Fruit fly (Drosophila melanogaster) whole organism, embryonic: Measurements from ENCODE around the gene CG31178.

Source experiments
- CG10267 ChIP-seq: fragments of 200-800 bp; sonication (Bioruptor generic); optimal IDR thresholded peaks from 2 replicates; lab custom pipeline; 2018; ENCODE audit warnings: missing biosample characterization, mild to moderate bottlenecking, missing genetic modification characterization, moderate library complexity
- CG10565 ChIP-seq: fragments of 200-800 bp; sonication (Bioruptor generic); optimal IDR thresholded peaks from 3 replicates; lab custom pipeline; 2016; ENCODE audit warnings: missing biosample characterization, mild to moderate bottlenecking, missing genetic modification characterization
- CG11247 ChIP-seq: fragments of 200-800 bp; sonication (Bioruptor generic); IDR thresholded peaks from 2 replicates; pipeline ENCODE4 v1.3.6; 2022; ENCODE audit warnings: missing biosample characterization, missing genetic modification characterization
- CG13287 ChIP-seq: fragments of 200-800 bp; sonication (Bioruptor generic); IDR thresholded peaks from 2 replicates; pipeline ENCODE4 v1.3.6; 2022; ENCODE audit warnings: missing biosample characterization, missing genetic modification characterization; ENCODE audit not compliant: partially characterized antibody
- CG13296 ChIP-seq: fragments of 200-800 bp; sonication (Bioruptor generic); optimal IDR thresholded peaks from 3 replicates; lab custom pipeline; 2018; ENCODE audit warnings: missing biosample characterization, mild to moderate bottlenecking, missing genetic modification characterization
- CG14667 ChIP-seq: fragments of 200-800 bp; sonication (Bioruptor generic); IDR thresholded peaks from 2 replicates; pipeline ENCODE4 v1.3.6; 2022; ENCODE audit warnings: missing biosample characterization, missing genetic modification characterization
- CG14710 ChIP-seq: fragments of 200-800 bp; sonication (Bioruptor generic); optimal IDR thresholded peaks from 3 replicates; lab custom pipeline; 2019; ENCODE audit warnings: missing biosample characterization, mild to moderate bottlenecking, missing genetic modification characterization, moderate library complexity
- CG16813 ChIP-seq: fragments of 200-800 bp; sonication (Bioruptor generic); IDR thresholded peaks from 3 replicates; pipeline ENCODE4 v1.3.6; 2022; ENCODE audit warnings: missing biosample characterization, missing genetic modification characterization; ENCODE audit not compliant: partially characterized antibody
- CG18619 ChIP-seq: fragments of 200-800 bp; sonication (Bioruptor generic); optimal IDR thresholded peaks from 3 replicates; lab custom pipeline; 2017; ENCODE audit warnings: missing biosample characterization, mild to moderate bottlenecking, missing genetic modification characterization
- CG18764 ChIP-seq: fragments of 200-800 bp; sonication (Bioruptor generic); optimal IDR thresholded peaks from 3 replicates; lab custom pipeline; 2016; ENCODE audit warnings: missing biosample characterization, missing genetic modification characterization
- CG2120 ChIP-seq: fragments of 200-800 bp; sonication (Bioruptor generic); optimal IDR thresholded peaks from 3 replicates; lab custom pipeline; 2016; ENCODE audit warnings: missing biosample characterization, missing genetic modification characterization
- CG2678 ChIP-seq: fragments of 200-800 bp; sonication (Bioruptor generic); optimal IDR thresholded peaks from 3 replicates; lab custom pipeline; 2019; ENCODE audit warnings: missing biosample characterization, mild to moderate bottlenecking, missing genetic modification characterization, moderate library complexity
- CG2889 ChIP-seq: fragments of 200-800 bp; sonication (Bioruptor generic); IDR thresholded peaks from 3 replicates; pipeline ENCODE4 v1.3.6; 2022; ENCODE audit warnings: missing biosample characterization, missing genetic modification characterization
- CG3281 ChIP-seq: fragments of 200-800 bp; sonication (Bioruptor generic); optimal IDR thresholded peaks from 3 replicates; lab custom pipeline; 2017; ENCODE audit warnings: missing biosample characterization, mild to moderate bottlenecking, missing genetic modification characterization
- CG3407 ChIP-seq: fragments of 200-800 bp; sonication (Bioruptor generic); optimal IDR thresholded peaks from 2 replicates; lab custom pipeline; 2018; ENCODE audit warnings: missing biosample characterization, mild to moderate bottlenecking, missing genetic modification characterization
- CG3847 ChIP-seq: fragments of 200-800 bp; sonication (Bioruptor generic); IDR thresholded peaks from 2 replicates; pipeline ENCODE4 v1.3.6; 2022; ENCODE audit warnings: missing biosample characterization, missing genetic modification characterization
- CG4854 ChIP-seq: fragments of 200-800 bp; sonication (Bioruptor generic); optimal IDR thresholded peaks from 2 replicates; lab custom pipeline; 2016; ENCODE audit warnings: missing biosample characterization, missing genetic modification characterization, inconsistent platforms
- CG6654 ChIP-seq: fragments of 200-800 bp; sonication (Bioruptor generic); optimal IDR thresholded peaks from 2 replicates; lab custom pipeline; 2017; ENCODE audit warnings: missing biosample characterization, mild to moderate bottlenecking, missing genetic modification characterization
- CG6791 ChIP-seq: fragments of 200-800 bp; sonication (Bioruptor generic); IDR thresholded peaks from 3 replicates; pipeline ENCODE4 v1.3.6; 2022; ENCODE audit warnings: missing biosample characterization, missing genetic modification characterization; ENCODE audit not compliant: partially characterized antibody
- CG7745 ChIP-seq: fragments of 200-800 bp; sonication (Bioruptor generic); optimal IDR thresholded peaks from 2 replicates; lab custom pipeline; 2018; ENCODE audit warnings: missing biosample characterization, mild to moderate bottlenecking, missing genetic modification characterization, moderate library complexity
- CG7839 ChIP-seq: fragments of 200-800 bp; sonication (Bioruptor generic); optimal IDR thresholded peaks from 3 replicates; lab custom pipeline; 2018; ENCODE audit warnings: missing biosample characterization, mild to moderate bottlenecking, missing genetic modification characterization, moderate library complexity
- CG8944 ChIP-seq: fragments of 200-800 bp; sonication (Bioruptor generic); optimal IDR thresholded peaks from 3 replicates; lab custom pipeline; 2016; ENCODE audit warnings: missing biosample characterization, missing genetic modification characterization
- CG9609 ChIP-seq: fragments of 200-800 bp; sonication (Bioruptor generic); optimal IDR thresholded peaks from 3 replicates; lab custom pipeline; 2016; ENCODE audit warnings: missing biosample characterization, missing genetic modification characterization
- Dip2 ChIP-seq: fragments of 200-800 bp; sonication (Bioruptor generic); IDR thresholded peaks from 2 replicates; pipeline ENCODE4 v1.3.6; 2022; ENCODE audit warnings: missing biosample characterization, missing genetic modification characterization
- Dll ChIP-seq: fragments of 200-800 bp; sonication (Bioruptor generic); IDR thresholded peaks from 4 replicates; pipeline ENCODE4 v1.3.6; 2022; ENCODE audit warnings: missing biosample characterization, missing genetic modification characterization; ENCODE audit not compliant: partially characterized antibody
- Dp ChIP-seq: fragments of 200-800 bp; sonication (Bioruptor generic); optimal IDR thresholded peaks from 2 replicates; lab custom pipeline; 2018; ENCODE audit warnings: missing biosample characterization, mild to moderate bottlenecking, missing genetic modification characterization, moderate library complexity
- Drgx ChIP-seq: fragments of 200-800 bp; sonication (Bioruptor generic); IDR thresholded peaks from 2 replicates; pipeline ENCODE4 v1.3.6; 2022; ENCODE audit warnings: missing biosample characterization, missing genetic modification characterization
- ERR ChIP-seq: fragments of 200-800 bp; sonication (Bioruptor generic); optimal IDR thresholded peaks from 2 replicates; lab custom pipeline; 2016; ENCODE audit warnings: missing biosample characterization, missing genetic modification characterization
- Meics ChIP-seq: fragments of 200-800 bp; sonication (Bioruptor generic); optimal IDR thresholded peaks from 2 replicates; lab custom pipeline; 2017; ENCODE audit warnings: missing biosample characterization, mild to moderate bottlenecking, missing genetic modification characterization
- Neu2 ChIP-seq: fragments of 200-800 bp; sonication (Bioruptor generic); optimal IDR thresholded peaks from 3 replicates; lab custom pipeline; 2016; ENCODE audit warnings: missing biosample characterization, missing genetic modification characterization, borderline replicate concordance
- Rfx ChIP-seq: fragments of 200-800 bp; sonication (Bioruptor generic); IDR thresholded peaks from 2 replicates; pipeline ENCODE4 v1.3.6; 2022; ENCODE audit warnings: missing biosample characterization, missing genetic modification characterization
- Scr ChIP-seq: fragments of 200-800 bp; sonication (Bioruptor generic); IDR thresholded peaks from 2 replicates; pipeline ENCODE4 v1.3.6; 2022; ENCODE audit warnings: missing biosample characterization, missing genetic modification characterization; ENCODE audit not compliant: partially characterized antibody
- ase ChIP-seq: fragments of 200-800 bp; sonication (Bioruptor generic); IDR thresholded peaks from 3 replicates; pipeline ENCODE4 v1.3.6; 2022; ENCODE audit warnings: missing biosample characterization, missing genetic modification characterization
- bowl ChIP-seq: fragments of 200-800 bp; sonication (Bioruptor generic); IDR thresholded peaks from 2 replicates; pipeline ENCODE4 v1.3.6; 2022; ENCODE audit warnings: missing biosample characterization, missing genetic modification characterization
- cad ChIP-seq: fragments of >200 bp; optimal IDR thresholded peaks from 2 replicates; lab custom pipeline; 2017; ENCODE audit warnings: missing biosample characterization, missing genetic modification characterization
- chinmo ChIP-seq: fragments of 200-800 bp; sonication (Bioruptor generic); IDR thresholded peaks from 4 replicates; pipeline ENCODE4 v1.3.6; 2022; ENCODE audit warnings: missing biosample characterization, missing genetic modification characterization; ENCODE audit not compliant: partially characterized antibody
- dimm ChIP-seq: fragments of 200-800 bp; sonication (Bioruptor generic); IDR thresholded peaks from 2 replicates; pipeline ENCODE4 v1.3.6; 2022; ENCODE audit warnings: missing biosample characterization, missing genetic modification characterization
- disco-r ChIP-seq: fragments of 200-800 bp; sonication (Bioruptor generic); optimal IDR thresholded peaks from 2 replicates; lab custom pipeline; 2016; ENCODE audit warnings: missing biosample characterization, missing genetic modification characterization
- dysf ChIP-seq: fragments of 200-800 bp; sonication (Bioruptor generic); IDR thresholded peaks from 3 replicates; pipeline ENCODE4 v1.3.6; 2022; ENCODE audit warnings: missing biosample characterization, missing genetic modification characterization
- esg ChIP-seq: fragments of 200-800 bp; sonication (Bioruptor generic); conservative IDR thresholded peaks from 2 replicates; pipeline ENCODE4 v1.3.6; 2022; ENCODE audit warnings: missing biosample characterization, missing genetic modification characterization
- gfzf ChIP-seq: fragments of 200-800 bp; sonication (Bioruptor generic); optimal IDR thresholded peaks from 2 replicates; lab custom pipeline; 2016; ENCODE audit warnings: missing biosample characterization, mild to moderate bottlenecking, missing genetic modification characterization, moderate library complexity
- inv ChIP-seq: fragments of 200-800 bp; sonication (Bioruptor generic); IDR thresholded peaks from 2 replicates; pipeline ENCODE4 v1.3.6; 2022; ENCODE audit warnings: missing biosample characterization, missing genetic modification characterization; ENCODE audit not compliant: partially characterized antibody
- knrl ChIP-seq: fragments of 200-800 bp; sonication (Bioruptor generic); IDR thresholded peaks from 3 replicates; pipeline ENCODE4 v1.3.6; 2022; ENCODE audit warnings: missing biosample characterization, missing genetic modification characterization; ENCODE audit not compliant: partially characterized antibody
- luna ChIP-seq: fragments of 200-800 bp; sonication (Bioruptor generic); optimal IDR thresholded peaks from 2 replicates; lab custom pipeline; 2016; ENCODE audit warnings: missing biosample characterization, missing genetic modification characterization
- mld ChIP-seq: fragments of 200-800 bp; sonication (Bioruptor generic); IDR thresholded peaks from 3 replicates; pipeline ENCODE4 v1.3.6; 2022; ENCODE audit warnings: missing biosample characterization, missing genetic modification characterization; ENCODE audit not compliant: partially characterized antibody
- nau ChIP-seq: fragments of 200-800 bp; sonication (Bioruptor generic); optimal IDR thresholded peaks from 3 replicates; lab custom pipeline; 2017; ENCODE audit warnings: missing biosample characterization, mild to moderate bottlenecking, missing genetic modification characterization, missing genetic modification reagents
- p53 ChIP-seq: fragments of 200-800 bp; sonication (Bioruptor generic); optimal IDR thresholded peaks from 2 replicates; lab custom pipeline; 2016; ENCODE audit warnings: missing biosample characterization, missing genetic modification characterization
- so ChIP-seq: fragments of 200-800 bp; sonication (Bioruptor generic); IDR thresholded peaks from 3 replicates; pipeline ENCODE4 v1.3.6; 2022; ENCODE audit warnings: missing biosample characterization, missing genetic modification characterization
- sr ChIP-seq: fragments of 200-800 bp; sonication (Bioruptor generic); IDR thresholded peaks from 3 replicates; pipeline ENCODE4 v1.3.6; 2022; ENCODE audit warnings: missing biosample characterization, missing genetic modification characterization
- ssp ChIP-seq: fragments of 200-800 bp; sonication (Bioruptor generic); IDR thresholded peaks from 2 replicates; pipeline ENCODE4 v1.3.6; 2022; ENCODE audit warnings: missing biosample characterization, missing genetic modification characterization
- zen2 ChIP-seq: fragments of 200-800 bp; sonication (Bioruptor generic); IDR thresholded peaks from 3 replicates; pipeline ENCODE4 v1.3.6; 2022; ENCODE audit warnings: missing biosample characterization, missing genetic modification characterization; ENCODE audit not compliant: partially characterized antibody

The CG31178 gene

DNA sequence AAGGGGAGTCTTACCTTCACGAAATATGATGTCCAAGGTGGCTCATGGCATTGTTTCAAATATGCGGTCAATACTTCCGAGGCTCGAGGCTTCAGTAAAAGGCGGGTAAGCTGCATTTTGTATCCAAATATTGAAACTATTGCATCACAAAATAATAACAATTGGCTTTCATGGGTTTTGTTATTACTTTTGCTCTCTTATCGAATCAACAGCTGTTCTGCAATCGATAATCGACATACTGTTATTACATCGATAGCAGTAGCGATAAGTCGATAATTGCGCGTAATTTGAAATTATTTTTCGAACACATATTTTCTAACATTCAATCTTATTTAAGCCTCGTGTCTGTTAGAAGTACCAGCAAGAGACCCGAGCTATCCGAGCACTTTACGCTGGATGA lies 4.9 kb downstream of the CG31178 start, which contains the start of gene CG34148:
CG34148 (minus strand) TSS at position 214 of the 400 bp plus-strand sequence.
- TF ChIP-seq inv (GFP tag; lab: Robert Waterston, UW) (peak; percentile 36; the same call in 1 of the 2 replicates), ase (GFP tag; lab: Robert Waterston, UW) (no peak), CG6791 (GFP tag; lab: Robert Waterston, UW) (peak; percentile 83), dimm (GFP tag; lab: Robert Waterston, UW) (no peak), CG2889 (GFP tag; lab: Robert Waterston, UW) (no peak), esg (GFP tag; lab: Robert Waterston, UW) (no peak), CG13296 (no peak), CG16813 (GFP tag; lab: Robert Waterston, UW) (peak; percentile 61; the same call in 2 of the 3 replicates), cad (GFP tag; lab: Kevin White, UChicago) (no peak), nau (GFP tag; lab: Kevin White, UChicago) (no peak), Drgx (GFP tag; lab: Robert Waterston, UW) (no peak), CG2120 (no peak), CG3407 (GFP tag; lab: Kevin White, UChicago) (no peak), mld (GFP tag; lab: Robert Waterston, UW) (peak; percentile 67; the same call in 2 of the 3 replicates), CG3847 (GFP tag; lab: Robert Waterston, UW) (no peak), CG11247 (GFP tag; lab: Robert Waterston, UW) (no peak), CG4854 (GFP tag; lab: Kevin White, UChicago) (no peak), ssp (GFP tag; lab: Robert Waterston, UW) (no peak), CG7745 (tag; lab: Kevin White, UChicago) (no peak), p53 (GFP tag; lab: Kevin White, UChicago) (no peak), CG2678 (tag; lab: Kevin White, UChicago) (no peak), Dip2 (GFP tag; lab: Robert Waterston, UW) (no peak), CG9609 (no peak), CG14667 (GFP tag; lab: Robert Waterston, UW) (no peak), sr (GFP tag; lab: Robert Waterston, UW) (no peak), disco-r (no peak), ERR (GFP tag; lab: Kevin White, UChicago) (no peak), luna (GFP tag; lab: Kevin White, UChicago) (no peak), CG3281 (GFP tag; lab: Kevin White, UChicago) (no peak), CG18619 (GFP tag; lab: Kevin White, UChicago) (no peak), gfzf (GFP tag; lab: Kevin White, UChicago) (no peak), so (GFP tag; lab: Robert Waterston, UW) (no peak), knrl (peak; percentile 50; the same call in 1 of the 3 replicates), CG6654 (no peak), CG13287 (GFP tag; lab: Robert Waterston, UW) (peak; percentile 83), Dp (GFP tag; lab: Kevin White, UChicago) (peak; percentile 89), CG10267 (tag; lab: Kevin White, UChicago) (peak; percentile 34), Meics (GFP tag; lab: Kevin White, UChicago) (no peak), chinmo (GFP tag; lab: Robert Waterston, UW) (0 out of 4 replicates have a peak, but pooled peaks have one; percentile 81), Scr (peak; percentile 74), Neu2 (no peak), CG14710 (tag; lab: Kevin White, UChicago) (no peak), Dll (GFP tag; lab: Robert Waterston, UW) (peak; percentile 82), CG18764 (GFP tag; lab: Kevin White, UChicago) (no peak), zen2 (peak; percentile 91), bowl (GFP tag; lab: Robert Waterston, UW) (no peak), CG8944 (GFP tag; lab: Kevin White, UChicago) (no peak), Rfx (GFP tag; lab: Robert Waterston, UW) (no peak; the same call in 1 of the 2 replicates), CG7839 (no peak), dysf (GFP tag; lab: Robert Waterston, UW) (no peak), CG10565 (GFP tag; lab: Kevin White, UChicago) (no peak)
